Worm (Caenorhabditis elegans): Measurements from ENCODE around the gene srd-32.

Gene srd-32

ce11 chrV:4842544-4842943 is 22.9 kb upstream of the srd-32 start, which contains the start of the genes cwp-2 and cwp-3:
TSS of gene cwp-2 (minus strand) at chrV:4842644.
TSS of gene cwp-3 (plus strand) at chrV:4842836.
- no peak for TF ChIP-seq flt-1 (GFP tag; IDR thresholded peaks at IDR 0.05)
- no peak for TF ChIP-seq ztf-29 (GFP tag; IDR thresholded peaks at IDR 0.05)
- TF ChIP-seq ztf-23 (GFP tag; IDR thresholded peaks at IDR 0.05): no peak
- TF ChIP-seq cog-1 (tag; optimal IDR thresholded peaks at IDR 0.05): no peak
- TF ChIP-seq ref-1 (GFP tag; conservative IDR thresholded peaks at IDR 0.05): no peak
- no peak for TF ChIP-seq klf-2 (GFP tag; conservative IDR thresholded peaks at IDR 0.05)
- TF ChIP-seq med-1 (GFP tag; optimal IDR thresholded peaks at IDR 0.05; ENCODE audit: insufficient read depth): no peak
- TF ChIP-seq tab-1 (GFP tag; IDR thresholded peaks at IDR 0.05): no peak
- no peak for TF ChIP-seq T22C8.4 (GFP tag; IDR thresholded peaks at IDR 0.05)

ce11 chrV:4844591-4844990 is 20.9 kb upstream of the srd-32 start, which contains the start of gene abhd-5.2:
TSS of gene abhd-5.2 (plus strand) at chrV:4844685.
- TF ChIP-seq T22C8.4 (GFP tag; IDR thresholded peaks at IDR 0.05) (no peak), med-1 (GFP tag; optimal IDR thresholded peaks at IDR 0.05; ENCODE audit: insufficient read depth) (no peak), ztf-23 (GFP tag; IDR thresholded peaks at IDR 0.05) (no peak), ztf-29 (GFP tag; IDR thresholded peaks at IDR 0.05) (no peak), flt-1 (GFP tag; IDR thresholded peaks at IDR 0.05) (no peak), klf-2 (GFP tag; conservative IDR thresholded peaks at IDR 0.05) (no peak), tab-1 (GFP tag; IDR thresholded peaks at IDR 0.05) (no peak)

ce11 chrV:4846507-4846906 is 19.0 kb upstream of the srd-32 start:
- TF ChIP-seq cog-1 (tag; optimal IDR thresholded peaks at IDR 0.05) (no peak), ztf-23 (GFP tag; IDR thresholded peaks at IDR 0.05) (no peak), T22C8.4 (GFP tag; IDR thresholded peaks at IDR 0.05) (no peak), flt-1 (GFP tag; IDR thresholded peaks at IDR 0.05) (no peak), ref-1 (GFP tag; conservative IDR thresholded peaks at IDR 0.05) (no peak), med-1 (GFP tag; optimal IDR thresholded peaks at IDR 0.05; ENCODE audit: insufficient read depth) (no peak)

ce11 chrV:4847424-4847823 is 18.0 kb upstream of the srd-32 start, which contains the start of gene abhd-5.1:
TSS of gene abhd-5.1 (plus strand) at chrV:4847653.
- TF ChIP-seq tab-1 (GFP tag; IDR thresholded peaks at IDR 0.05): no peak
- TF ChIP-seq ref-1 (GFP tag; conservative IDR thresholded peaks at IDR 0.05): no peak
- TF ChIP-seq cog-1 (tag; optimal IDR thresholded peaks at IDR 0.05): no peak
- no peak for TF ChIP-seq ztf-23 (GFP tag; IDR thresholded peaks at IDR 0.05)
- TF ChIP-seq T22C8.4 (GFP tag; IDR thresholded peaks at IDR 0.05): no peak

- TF ChIP-seq med-1 (GFP tag; optimal IDR thresholded peaks at IDR 0.05; ENCODE audit: insufficient read depth) (no peak), tab-1 (GFP tag; IDR thresholded peaks at IDR 0.05) (no peak), T22C8.4 (GFP tag; IDR thresholded peaks at IDR 0.05) (no peak), cog-1 (tag; optimal IDR thresholded peaks at IDR 0.05) (no peak), ref-1 (GFP tag; conservative IDR thresholded peaks at IDR 0.05) (no peak), klf-2 (GFP tag; conservative IDR thresholded peaks at IDR 0.05) (no peak), ztf-23 (GFP tag; IDR thresholded peaks at IDR 0.05) (no peak), flt-1 (GFP tag; IDR thresholded peaks at IDR 0.05) (no peak), ztf-29 (GFP tag; IDR thresholded peaks at IDR 0.05) (no peak)
Measured at ce11 chrV:4850446-4850845, 15.0 kb upstream of the srd-32 start.

ce11 chrV:4851138-4851537 is 14.3 kb upstream of the srd-32 start, which contains the start of gene nex-4:
TSS of gene nex-4 (plus strand) at chrV:4851438.
- no peak for TF ChIP-seq med-1 (GFP tag; optimal IDR thresholded peaks at IDR 0.05; ENCODE audit: insufficient read depth)
- TF ChIP-seq tab-1 (GFP tag; IDR thresholded peaks at IDR 0.05): no peak
- no peak for TF ChIP-seq ref-1 (GFP tag; conservative IDR thresholded peaks at IDR 0.05)
- TF ChIP-seq cog-1 (tag; optimal IDR thresholded peaks at IDR 0.05): no peak
- no peak for TF ChIP-seq flt-1 (GFP tag; IDR thresholded peaks at IDR 0.05)
- no peak for TF ChIP-seq ztf-29 (GFP tag; IDR thresholded peaks at IDR 0.05)
- TF ChIP-seq T22C8.4 (GFP tag; IDR thresholded peaks at IDR 0.05): no peak
- TF ChIP-seq klf-2 (GFP tag; conservative IDR thresholded peaks at IDR 0.05): no peak
- no peak for TF ChIP-seq ztf-23 (GFP tag; IDR thresholded peaks at IDR 0.05)

ce11 chrV:4851969-4852368 is 13.5 kb upstream of the srd-32 start:
- no peak for TF ChIP-seq med-1 (GFP tag; optimal IDR thresholded peaks at IDR 0.05; ENCODE audit: insufficient read depth)
- TF ChIP-seq ref-1 (GFP tag; conservative IDR thresholded peaks at IDR 0.05): no peak
- TF ChIP-seq flt-1 (GFP tag; IDR thresholded peaks at IDR 0.05): no peak
- no peak for TF ChIP-seq T22C8.4 (GFP tag; IDR thresholded peaks at IDR 0.05)
- TF ChIP-seq klf-2 (GFP tag; conservative IDR thresholded peaks at IDR 0.05): no peak
- TF ChIP-seq cog-1 (tag; optimal IDR thresholded peaks at IDR 0.05): no peak

- TF ChIP-seq T22C8.4 (GFP tag; IDR thresholded peaks at IDR 0.05): no peak
- no peak for TF ChIP-seq cog-1 (tag; optimal IDR thresholded peaks at IDR 0.05)
- TF ChIP-seq ztf-23 (GFP tag; IDR thresholded peaks at IDR 0.05): no peak
- TF ChIP-seq klf-2 (GFP tag; conservative IDR thresholded peaks at IDR 0.05): no peak
- TF ChIP-seq flt-1 (GFP tag; IDR thresholded peaks at IDR 0.05): no peak
Measured at ce11 chrV:4857561-4857960, 7.9 kb upstream of the srd-32 start.

ce11 chrV:4860525-4860924 is 4.9 kb upstream of the srd-32 start:
- no peak for TF ChIP-seq tab-1 (GFP tag; IDR thresholded peaks at IDR 0.05)
- no peak for TF ChIP-seq flt-1 (GFP tag; IDR thresholded peaks at IDR 0.05)
- no peak for TF ChIP-seq ref-1 (GFP tag; conservative IDR thresholded peaks at IDR 0.05)
- no peak for TF ChIP-seq cog-1 (tag; optimal IDR thresholded peaks at IDR 0.05)
- no peak; the same call in 1 of the 2 replicates for TF ChIP-seq T22C8.4 (GFP tag; IDR thresholded peaks at IDR 0.05)
- TF ChIP-seq ztf-29 (GFP tag; IDR thresholded peaks at IDR 0.05): no peak
- no peak for TF ChIP-seq ztf-23 (GFP tag; IDR thresholded peaks at IDR 0.05)
- no peak for TF ChIP-seq med-1 (GFP tag; optimal IDR thresholded peaks at IDR 0.05; ENCODE audit: insufficient read depth)
- no peak for TF ChIP-seq klf-2 (GFP tag; conservative IDR thresholded peaks at IDR 0.05)

- TF ChIP-seq ztf-29 (GFP tag; IDR thresholded peaks at IDR 0.05) (no peak), flt-1 (GFP tag; IDR thresholded peaks at IDR 0.05) (no peak), T22C8.4 (GFP tag; IDR thresholded peaks at IDR 0.05) (no peak), ztf-23 (GFP tag; IDR thresholded peaks at IDR 0.05) (no peak), tab-1 (GFP tag; IDR thresholded peaks at IDR 0.05) (no peak), cog-1 (tag; optimal IDR thresholded peaks at IDR 0.05) (no peak), klf-2 (GFP tag; conservative IDR thresholded peaks at IDR 0.05) (no peak)
Measured at ce11 chrV:4862737-4863136, 2.7 kb upstream of the srd-32 start, which contains the start of gene C37H5.13. TSS of gene C37H5.13 (minus strand) at chrV:4862965.
